Fruit fly (Drosophila melanogaster): ENCODE data around the gene CG4631.

DNA sequence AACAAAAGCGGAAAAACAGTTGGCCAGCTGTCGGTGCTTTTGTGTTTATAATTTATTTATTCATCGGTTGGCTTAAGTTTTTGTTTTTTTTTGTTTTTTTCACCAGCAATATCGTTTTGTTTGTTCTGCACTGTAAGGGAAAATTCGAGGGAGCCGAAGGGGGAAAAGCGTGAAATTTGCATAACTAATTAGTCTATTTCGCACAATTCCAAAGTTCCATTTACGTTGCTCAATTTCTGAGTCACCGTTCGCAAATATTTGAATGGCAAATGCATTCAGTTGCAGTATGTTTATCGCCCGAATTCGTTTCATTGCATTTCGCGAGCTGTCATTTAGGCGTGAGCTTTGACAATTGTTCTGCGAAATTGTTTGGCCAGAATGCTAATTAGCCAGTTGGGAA is 46.4 kb downstream of the CG4631 start:
- no peak for TF ChIP-seq Gug (GFP tag; IDR thresholded peaks at IDR 0.05)
- TF ChIP-seq CG3919 (GFP tag; optimal IDR thresholded peaks at IDR 0.05): no peak
- no peak for TF ChIP-seq CG7368 (GFP tag; optimal IDR thresholded peaks at IDR 0.05)
- TF ChIP-seq CG16779 (tag; optimal IDR thresholded peaks at IDR 0.05): no peak
- no peak for TF ChIP-seq ss (GFP tag; optimal IDR thresholded peaks at IDR 0.05)
- TF ChIP-seq CG3032 (tag; optimal IDR thresholded peaks at IDR 0.05): no peak
- TF ChIP-seq CG11902 (GFP tag; optimal IDR thresholded peaks at IDR 0.05): no peak
- no peak for TF ChIP-seq OdsH (GFP tag; optimal IDR thresholded peaks at IDR 0.05)
- TF ChIP-seq Ets21C (GFP tag; optimal IDR thresholded peaks at IDR 0.05): no peak
- TF ChIP-seq lz (GFP tag; optimal IDR thresholded peaks at IDR 0.05): no peak
- no peak for TF ChIP-seq CG4318 (GFP tag; optimal IDR thresholded peaks at IDR 0.05)
- no peak for TF ChIP-seq Eip78C (GFP tag)
- TF ChIP-seq svp (GFP tag): no peak
- TF ChIP-seq spab (GFP tag; optimal IDR thresholded peaks at IDR 0.05): no peak

Data from whole organism, prepupa.